Fruit fly (Drosophila melanogaster) whole organism, prepupa: ENCODE data around the gene HDAC6.
A peak's percentile ranks its signal among the peaks of the same experiment; 100 is the strongest.

Experiments
- Blimp-1 ChIP-seq: fragments of 200-800 bp; sonication (Bioruptor generic); optimal IDR thresholded peaks from 3 replicates; lab custom pipeline; 2017; ENCODE audit warnings: missing biosample characterization, missing genetic modification characterization, mild to moderate bottlenecking, moderate library complexity, missing genetic modification reagents
- CG10631 ChIP-seq: fragments of 200-800 bp; sonication (Bioruptor generic); optimal IDR thresholded peaks from 2 replicates; lab custom pipeline; 2016; ENCODE audit warnings: missing biosample characterization, missing genetic modification characterization
- CG10669 ChIP-seq: fragments of 200-800 bp; sonication (Bioruptor generic); optimal IDR thresholded peaks from 3 replicates; lab custom pipeline; 2018; ENCODE audit warnings: missing biosample characterization, mild to moderate bottlenecking, missing genetic modification characterization, moderate library complexity
- CG11294 ChIP-seq: fragments of 200-800 bp; sonication (Bioruptor generic); IDR thresholded peaks from 2 replicates; pipeline ENCODE4 v1.3.6; 2022; ENCODE audit warnings: missing biosample characterization, missing genetic modification characterization
- CG11902 ChIP-seq: fragments of 200-800 bp; sonication (Bioruptor generic); optimal IDR thresholded peaks from 3 replicates; lab custom pipeline; 2016; ENCODE audit warnings: missing biosample characterization, missing genetic modification characterization
- CG15336 ChIP-seq: fragments of 200-800 bp; sonication (Bioruptor generic); IDR thresholded peaks from 2 replicates; pipeline ENCODE4 v1.3.6; 2022; ENCODE audit warnings: missing biosample characterization, missing genetic modification characterization
- CG1621 ChIP-seq: fragments of 200-800 bp; sonication (Bioruptor generic); optimal IDR thresholded peaks from 3 replicates; lab custom pipeline; 2018; ENCODE audit warnings: missing biosample characterization, mild to moderate bottlenecking, missing genetic modification characterization
- CG16779 ChIP-seq: fragments of 200-800 bp; sonication (Bioruptor generic); optimal IDR thresholded peaks from 3 replicates; lab custom pipeline; 2017; ENCODE audit warnings: missing biosample characterization, mild to moderate bottlenecking, missing genetic modification characterization
- CG32006 ChIP-seq: fragments of 200-800 bp; sonication (Bioruptor generic); optimal IDR thresholded peaks from 3 replicates; lab custom pipeline; 2017; ENCODE audit warnings: missing biosample characterization, mild to moderate bottlenecking, missing genetic modification characterization
- CG3919 ChIP-seq: fragments of 200-800 bp; sonication (Bioruptor generic); optimal IDR thresholded peaks from 3 replicates; lab custom pipeline; 2016; ENCODE audit warnings: missing biosample characterization, missing genetic modification characterization
- CG4318 ChIP-seq: fragments of 200-800 bp; sonication (Bioruptor generic); optimal IDR thresholded peaks from 3 replicates; lab custom pipeline; 2017; ENCODE audit warnings: missing biosample characterization, mild to moderate bottlenecking, missing genetic modification characterization
- CG6276 ChIP-seq: fragments of 200-800 bp; sonication (Bioruptor generic); optimal IDR thresholded peaks from 2 replicates; lab custom pipeline; 2017; ENCODE audit warnings: missing biosample characterization, mild to moderate bottlenecking, missing genetic modification characterization
- CG6808 ChIP-seq: fragments of 200-800 bp; sonication (Bioruptor generic); optimal IDR thresholded peaks from 3 replicates; lab custom pipeline; 2017; ENCODE audit warnings: missing biosample characterization, missing genetic modification characterization, mild to moderate bottlenecking, moderate library complexity, missing genetic modification reagents
- CG6854 ChIP-seq: fragments of 200-800 bp; sonication (Bioruptor generic); optimal IDR thresholded peaks from 2 replicates; lab custom pipeline; 2017; ENCODE audit warnings: missing biosample characterization, mild to moderate bottlenecking, missing genetic modification characterization
- CG7368 ChIP-seq: fragments of 200-800 bp; sonication (Bioruptor generic); optimal IDR thresholded peaks from 3 replicates; lab custom pipeline; 2016; ENCODE audit warnings: missing biosample characterization, missing genetic modification characterization
- CG8119 ChIP-seq: fragments of 200-800 bp; sonication (Bioruptor generic); IDR thresholded peaks from 3 replicates; pipeline ENCODE4 v1.3.6; 2022; ENCODE audit warnings: missing biosample characterization, missing genetic modification characterization
- CG8632 ChIP-seq: fragments of 200-800 bp; sonication (Bioruptor generic); optimal IDR thresholded peaks from 3 replicates; lab custom pipeline; 2016; ENCODE audit warnings: missing biosample characterization, missing genetic modification characterization
- CG9139 ChIP-seq: fragments of 200-800 bp; sonication (Bioruptor generic); optimal IDR thresholded peaks from 3 replicates; lab custom pipeline; 2017; ENCODE audit warnings: missing biosample characterization, mild to moderate bottlenecking, missing genetic modification characterization
- Eip78C ChIP-seq: fragments of 200-800 bp; sonication (Bioruptor generic); peaks from one replicate; lab custom pipeline; 2016; ENCODE audit warnings: missing biosample characterization, missing genetic modification characterization
- Eip93F ChIP-seq: fragments of 200-800 bp; sonication (Bioruptor generic); optimal IDR thresholded peaks from 2 replicates; lab custom pipeline; 2016; ENCODE audit warnings: missing biosample characterization, mild to moderate bottlenecking, missing genetic modification characterization
- Ets21C ChIP-seq: fragments of 200-800 bp; sonication (Bioruptor generic); optimal IDR thresholded peaks from 3 replicates; lab custom pipeline; 2016; ENCODE audit warnings: missing biosample characterization, missing genetic modification characterization
- Ets96B ChIP-seq: fragments of 200-800 bp; optimal IDR thresholded peaks from 2 replicates; lab custom pipeline; 2019; ENCODE audit warnings: missing biosample characterization, mild to moderate bottlenecking, missing genetic modification characterization, moderate library complexity
- Hr39 ChIP-seq: fragments of 200-800 bp; sonication (Bioruptor generic); optimal IDR thresholded peaks from 2 replicates; lab custom pipeline; 2016; ENCODE audit warnings: missing biosample characterization, missing genetic modification characterization
- Hr4 ChIP-seq: fragments of 200-800 bp; sonication (Bioruptor generic); optimal IDR thresholded peaks from 3 replicates; lab custom pipeline; 2016; ENCODE audit warnings: missing biosample characterization, missing genetic modification characterization
- Lpt ChIP-seq: fragments of 200-800 bp; sonication (Bioruptor generic); optimal IDR thresholded peaks from 3 replicates; lab custom pipeline; 2016; ENCODE audit warnings: missing biosample characterization, missing genetic modification characterization
- Met ChIP-seq: fragments of 200-800 bp; sonication (Bioruptor generic); optimal IDR thresholded peaks from 3 replicates; lab custom pipeline; 2016; ENCODE audit warnings: missing biosample characterization, missing genetic modification characterization
- OdsH ChIP-seq: fragments of 200-800 bp; sonication (Bioruptor generic); optimal IDR thresholded peaks from 3 replicates; lab custom pipeline; 2016; ENCODE audit warnings: missing biosample characterization, missing genetic modification characterization
- Smox ChIP-seq: fragments of 200-800 bp; sonication (Bioruptor generic); optimal IDR thresholded peaks from 3 replicates; lab custom pipeline; 2016; ENCODE audit warnings: missing biosample characterization, missing genetic modification characterization
- Sox102F ChIP-seq: fragments of 200-800 bp; sonication (Bioruptor generic); optimal IDR thresholded peaks from 2 replicates; lab custom pipeline; 2016; ENCODE audit warnings: missing biosample characterization, mild to moderate bottlenecking, missing genetic modification characterization
- Sox14 ChIP-seq: fragments of 200-800 bp; sonication (Bioruptor generic); optimal IDR thresholded peaks from 3 replicates; lab custom pipeline; 2016; ENCODE audit warnings: missing biosample characterization, missing genetic modification characterization
- cyc ChIP-seq: fragments of 200-800 bp; sonication (Bioruptor generic); optimal IDR thresholded peaks from 3 replicates; lab custom pipeline; 2016; ENCODE audit warnings: missing biosample characterization, missing genetic modification characterization
- dsx ChIP-seq: fragments of 200-800 bp; optimal IDR thresholded peaks from 3 replicates; lab custom pipeline; 2019; ENCODE audit warnings: missing biosample characterization, mild to moderate bottlenecking, missing genetic modification characterization, moderate library complexity; ENCODE audit not compliant: poor library complexity, severe bottlenecking
- eg ChIP-seq: fragments of 200-800 bp; sonication (Bioruptor generic); IDR thresholded peaks from 3 replicates; pipeline ENCODE4 v1.3.6; 2022; ENCODE audit warnings: missing biosample characterization, missing genetic modification characterization
- fd59A ChIP-seq: fragments of 200-800 bp; sonication (Bioruptor generic); optimal IDR thresholded peaks from 2 replicates; lab custom pipeline; 2017; ENCODE audit warnings: missing biosample characterization, mild to moderate bottlenecking, missing genetic modification characterization, missing genetic modification reagents
- fd85E ChIP-seq: fragments of 200-800 bp; sonication (Bioruptor generic); optimal IDR thresholded peaks from 3 replicates; lab custom pipeline; 2016; ENCODE audit warnings: missing biosample characterization, missing genetic modification characterization
- fkh ChIP-seq: fragments of 200-800 bp; sonication (Bioruptor generic); optimal IDR thresholded peaks from 3 replicates; lab custom pipeline; 2017; ENCODE audit warnings: missing biosample characterization, mild to moderate bottlenecking, missing genetic modification characterization, moderate library complexity
- lz ChIP-seq: fragments of 200-800 bp; sonication (Bioruptor generic); optimal IDR thresholded peaks from 3 replicates; lab custom pipeline; 2016; ENCODE audit warnings: missing biosample characterization, missing genetic modification characterization
- pdm3 ChIP-seq: fragments of 200-800 bp; sonication (Bioruptor generic); optimal IDR thresholded peaks from 3 replicates; lab custom pipeline; 2016; ENCODE audit warnings: missing biosample characterization, missing genetic modification characterization
- salr ChIP-seq, 2 experiments: fragments of 200-800 bp; sonication (Bioruptor generic); optimal IDR thresholded peaks; 3 replicates each; lab custom pipeline; 2016 to 2018; ENCODE audit warnings: missing biosample characterization in 2 of 2, missing genetic modification characterization in 2 of 2, mild to moderate bottlenecking in 1 of 2
- spab ChIP-seq: fragments of 200-800 bp; sonication (Bioruptor generic); optimal IDR thresholded peaks from 2 replicates; lab custom pipeline; 2017; ENCODE audit warnings: missing biosample characterization, mild to moderate bottlenecking, missing genetic modification characterization, missing genetic modification reagents
- ss ChIP-seq, 2 experiments: fragments of 200-800 bp; sonication (Bioruptor generic); optimal IDR thresholded peaks; 2 replicates in 1 of 2; 3 replicates in 1 of 2; lab custom pipeline; 2017 to 2018; ENCODE audit warnings: mild to moderate bottlenecking in 2 of 2, missing biosample characterization in 2 of 2, missing genetic modification characterization in 2 of 2, moderate library complexity in 1 of 2

HDAC6 gene

DNA sequence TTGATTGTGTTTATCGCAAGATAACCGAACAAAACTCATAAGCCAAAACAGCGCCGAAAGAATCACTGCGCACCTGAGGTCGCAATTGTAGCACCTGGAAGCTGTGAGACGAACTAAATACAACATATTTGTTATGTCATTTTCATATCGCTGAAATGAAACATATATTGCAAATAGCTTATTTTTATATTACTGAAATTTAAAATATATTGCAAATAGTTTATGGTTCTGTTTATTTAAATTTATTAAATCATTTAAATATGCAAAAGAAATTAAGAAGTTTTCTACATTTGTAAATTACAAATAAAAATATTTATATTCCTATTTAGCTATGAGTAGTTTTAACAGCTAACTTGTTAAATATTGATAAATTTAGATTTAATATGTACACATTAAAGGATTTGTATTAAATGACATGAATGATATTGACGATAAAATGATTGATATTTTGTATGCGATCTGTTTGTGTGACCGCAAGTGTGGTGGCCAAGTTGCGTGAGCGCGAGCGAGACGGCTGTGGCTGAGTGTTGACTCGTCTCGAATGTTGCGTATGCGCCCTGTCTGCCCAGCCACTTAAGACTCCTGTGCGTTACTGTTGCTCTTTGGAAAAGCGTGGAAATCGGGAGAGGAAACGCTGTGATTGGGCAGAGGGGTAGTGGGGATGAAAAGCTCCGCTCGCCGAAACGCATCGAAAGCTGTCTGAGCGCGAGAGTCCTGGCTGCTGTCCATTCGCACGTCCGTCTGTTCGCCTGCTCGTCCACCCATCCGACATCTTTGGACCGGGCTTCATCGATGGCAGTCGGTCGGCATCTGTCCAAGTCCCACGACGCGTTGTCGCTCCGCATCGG lies 35.9 kb upstream of the HDAC6 start, which contains the start of gene gce (continued):
- no peak for TF ChIP-seq fkh
- peak; percentile 48 for TF ChIP-seq Eip78C (GFP tag; lab: Kevin White, UChicago)
- TF ChIP-seq Hr39: no peak
- no peak for TF ChIP-seq CG9139 (GFP tag; lab: Kevin White, UChicago)
- TF ChIP-seq CG11902 (GFP tag; lab: Kevin White, UChicago): no peak
- TF ChIP-seq CG11294 (GFP tag; lab: Robert Waterston, UW): no peak
- no peak for TF ChIP-seq CG16779 (tag; lab: Kevin White, UChicago)
- no peak for TF ChIP-seq Met (GFP tag; lab: Kevin White, UChicago)
- TF ChIP-seq cyc: no peak
- TF ChIP-seq pdm3 (GFP tag; lab: Kevin White, UChicago): no peak
- TF ChIP-seq Smox (GFP tag; lab: Kevin White, UChicago): peak; percentile 9
- TF ChIP-seq CG4318 (GFP tag; lab: Kevin White, UChicago): no peak
- TF ChIP-seq lz: no peak
- no peak for TF ChIP-seq CG8632 (GFP tag; lab: Kevin White, UChicago)
- TF ChIP-seq Ets21C (GFP tag; lab: Kevin White, UChicago): no peak
- TF ChIP-seq salr (GFP tag; optimal IDR thresholded peaks at IDR 0.05; lab: Kevin White, UChicago): no peak
- no peak; the same call in 2 of the 3 replicates for TF ChIP-seq CG8119 (GFP tag; lab: Robert Waterston, UW)
- no peak for TF ChIP-seq fd85E (GFP tag; lab: Kevin White, UChicago)
- TF ChIP-seq Sox14 (GFP tag; lab: Kevin White, UChicago): no peak
- TF ChIP-seq Sox102F: no peak
- TF ChIP-seq CG7368: no peak
- TF ChIP-seq Lpt (GFP tag; lab: Kevin White, UChicago): no peak
- 0 out of 2 replicates have a peak, but pooled peaks have one; percentile 27 for TF ChIP-seq CG15336
- no peak for TF ChIP-seq fd59A (GFP tag; lab: Kevin White, UChicago)
- no peak for TF ChIP-seq spab (GFP tag; lab: Kevin White, UChicago)
- TF ChIP-seq CG32006 (GFP tag; lab: Kevin White, UChicago): peak; percentile 42
- TF ChIP-seq CG1621 (tag; lab: Kevin White, UChicago): no peak
- no peak for TF ChIP-seq ss (GFP tag; optimal IDR thresholded peaks at IDR 0.05; lab: Kevin White, UChicago)
- no peak for TF ChIP-seq CG6854 (GFP tag; lab: Kevin White, UChicago)
- no peak for TF ChIP-seq OdsH
- TF ChIP-seq dsx (GFP tag; lab: Kevin White, UChicago): no peak
- TF ChIP-seq, all 60 proteins: peak for 12

DNA sequence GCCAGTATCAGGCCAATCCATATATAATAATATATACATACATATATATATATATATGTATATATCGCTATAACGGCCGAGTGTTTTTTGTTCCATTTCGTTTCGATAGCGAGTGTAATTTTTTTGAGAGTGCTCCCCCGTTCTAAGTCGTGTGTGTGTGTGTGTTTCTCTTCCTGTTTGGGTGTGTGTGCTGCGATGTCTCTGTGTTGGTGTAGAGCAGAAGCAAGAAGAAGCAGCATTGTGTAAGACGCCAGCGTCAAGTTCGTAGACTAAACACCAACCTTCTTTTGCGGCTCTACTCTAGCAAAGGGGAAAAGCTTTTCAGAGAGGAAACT lies 35.2 kb upstream of the HDAC6 start:
- TF ChIP-seq fd59A (GFP tag; lab: Kevin White, UChicago): no peak
- TF ChIP-seq Ets96B: no peak

DNA sequence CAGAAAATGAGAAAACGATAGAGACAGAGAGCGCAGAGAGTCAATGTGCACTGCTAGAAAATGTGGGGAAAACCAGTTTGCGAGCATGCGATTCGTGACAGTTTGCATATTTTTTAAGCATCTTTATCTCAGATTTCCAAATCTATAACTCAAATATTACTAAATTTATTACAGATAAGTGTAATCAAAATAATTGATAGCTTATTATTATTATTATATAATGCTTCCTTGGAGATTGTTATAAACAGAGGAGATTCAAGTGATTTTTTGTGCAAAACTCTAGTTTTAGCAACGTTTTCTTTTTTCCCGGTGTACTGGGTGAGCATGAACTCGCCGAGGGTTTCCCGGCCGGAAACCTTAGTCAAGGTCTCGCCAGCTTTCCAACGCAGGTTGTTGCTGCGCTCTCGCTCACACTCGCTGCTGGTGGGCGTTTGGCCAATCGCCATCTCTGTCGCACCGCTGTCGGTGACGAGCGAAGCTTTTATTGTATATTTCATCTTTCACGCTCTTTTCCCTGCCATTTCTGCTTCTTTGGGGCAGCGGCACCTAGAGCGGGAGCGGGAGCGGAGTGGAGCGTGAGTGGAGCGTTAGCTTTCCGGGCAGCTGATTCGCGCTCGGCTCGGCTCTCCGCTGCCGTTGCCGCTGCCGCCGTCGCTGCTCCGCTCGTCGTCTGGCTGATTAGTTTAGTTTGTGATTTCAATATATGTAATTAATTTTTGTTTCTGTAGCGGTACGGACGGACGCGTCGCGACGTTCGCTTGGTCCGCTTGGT lies 34.6 kb upstream of the HDAC6 start:
- peak; percentile 65 for TF ChIP-seq CG1621 (tag; lab: Kevin White, UChicago)
- TF ChIP-seq CG8632 (GFP tag; lab: Kevin White, UChicago): peak; percentile 87
- TF ChIP-seq spab (GFP tag; lab: Kevin White, UChicago): peak; percentile 72
- peak; percentile 78 for TF ChIP-seq Smox (GFP tag; lab: Kevin White, UChicago)
- TF ChIP-seq fkh: peak; percentile 83
- TF ChIP-seq Hr4: peak; percentile 90
- peak; percentile 70 for TF ChIP-seq Blimp-1 (GFP tag; lab: Kevin White, UChicago)
- TF ChIP-seq CG32006 (GFP tag; lab: Kevin White, UChicago): peak; percentile 98
- peak; percentile 69 to 87 for TF ChIP-seq ss (GFP tag; optimal IDR thresholded peaks at IDR 0.05; lab: Kevin White, UChicago)
- TF ChIP-seq CG10669 (GFP tag; lab: Kevin White, UChicago): peak; percentile 87
- TF ChIP-seq fd59A (GFP tag; lab: Kevin White, UChicago): peak; percentile 83
- peak; percentile 96 for TF ChIP-seq CG11294 (GFP tag; lab: Robert Waterston, UW)
- TF ChIP-seq CG3919: peak; percentile 87
- TF ChIP-seq CG8119 (GFP tag; lab: Robert Waterston, UW): peak; percentile 98
- peak; percentile 96 for TF ChIP-seq CG4318 (GFP tag; lab: Kevin White, UChicago)
- TF ChIP-seq CG10631 (GFP tag; lab: Kevin White, UChicago): peak; percentile 90
- TF ChIP-seq Lpt (GFP tag; lab: Kevin White, UChicago): peak; percentile 91
- peak; percentile 68 for TF ChIP-seq cyc
- TF ChIP-seq CG15336: peak; percentile 97
- TF ChIP-seq CG6808 (GFP tag; lab: Kevin White, UChicago): peak; percentile 83
- no peak for TF ChIP-seq Eip93F (GFP tag; lab: Kevin White, UChicago)
- peak; percentile 60 to 90 for TF ChIP-seq salr (GFP tag; optimal IDR thresholded peaks at IDR 0.05; lab: Kevin White, UChicago)
- peak; percentile 83 for TF ChIP-seq dsx (GFP tag; lab: Kevin White, UChicago)
- peak; percentile 74 for TF ChIP-seq CG9139 (GFP tag; lab: Kevin White, UChicago)
- peak; percentile 82 for TF ChIP-seq CG7368
- peak; percentile 37 for TF ChIP-seq Sox14 (GFP tag; lab: Kevin White, UChicago)
- TF ChIP-seq eg (GFP tag; lab: Robert Waterston, UW): peak; percentile 93
- peak; percentile 95 for TF ChIP-seq CG6276 (GFP tag; lab: Kevin White, UChicago)
